Worm (Caenorhabditis elegans): ENCODE results near the gene Y73F4A.2.
A peak's percentile ranks its signal among the peaks of the same experiment; 100 is the strongest.

Y73F4A.2 gene

DNA sequence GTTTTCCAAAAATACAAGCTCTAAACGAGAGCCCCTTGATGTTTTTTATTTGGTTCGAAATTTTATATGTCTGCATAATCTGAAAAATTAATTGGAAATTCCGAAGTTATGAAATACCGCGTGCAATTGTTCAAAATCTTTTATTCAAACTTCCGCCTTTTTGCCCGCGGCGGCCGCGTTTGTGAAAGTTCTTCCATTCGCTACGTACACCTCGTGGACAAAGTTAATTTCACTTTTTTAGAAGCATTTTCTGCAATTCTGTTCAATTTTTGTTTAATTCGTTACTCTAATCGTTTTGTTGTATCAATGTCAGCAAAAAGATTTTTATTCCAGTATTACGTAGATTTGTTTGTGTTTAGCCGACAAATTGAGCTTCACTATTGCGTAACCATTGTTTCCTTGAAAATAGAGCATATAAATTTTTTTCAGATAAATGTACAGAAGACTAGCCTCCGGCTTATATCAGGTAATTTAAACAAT is 31.1 kb upstream of the Y73F4A.2 start, which contains the start of gene mppb-1:
TSS of gene mppb-1 (plus strand) at position 430 of the 480 bp plus-strand sequence.
- peak; percentile 23 for TF ChIP-seq F13C5.2 (tag; optimal IDR thresholded peaks at IDR 0.05)
- TF ChIP-seq ets-7 (tag; optimal IDR thresholded peaks at IDR 0.05) = peak; percentile 25
- peak; percentile 73 for TF ChIP-seq tbx-37 (GFP tag; conservative IDR thresholded peaks at IDR 0.05)
- TF ChIP-seq sea-1 (GFP tag; conservative IDR thresholded peaks at IDR 0.05) = no peak
- no peak for TF ChIP-seq tra-4 (tag; optimal IDR thresholded peaks at IDR 0.05)

DNA sequence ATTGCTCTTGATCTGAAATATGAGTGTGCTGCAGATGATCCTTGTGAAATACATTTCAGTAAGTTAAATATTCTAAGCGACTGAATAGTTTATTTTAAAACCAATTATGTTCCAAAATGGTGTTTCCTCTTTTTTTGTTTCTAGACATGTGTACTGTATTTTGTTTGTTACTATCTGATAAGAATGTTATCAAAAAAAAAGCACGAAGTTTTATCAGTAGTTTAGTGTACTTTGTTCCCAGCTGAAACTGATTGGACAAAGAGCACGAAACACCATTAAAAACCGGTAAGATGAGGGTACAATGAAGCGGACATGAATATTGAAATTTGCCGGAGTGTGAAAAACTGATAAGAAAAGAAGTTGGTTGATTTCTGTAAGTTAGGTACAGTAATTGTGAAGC is 27.0 kb upstream of the Y73F4A.2 start:
- TF ChIP-seq scrt-1 (GFP tag; IDR thresholded peaks at IDR 0.05) (no peak), hmbx-1 (tag; optimal IDR thresholded peaks at IDR 0.05) (no peak), hnd-1 (tag; optimal IDR thresholded peaks at IDR 0.05) (no peak), tbx-11 (GFP tag; IDR thresholded peaks at IDR 0.05) (no peak), ets-7 (tag; optimal IDR thresholded peaks at IDR 0.05) (no peak), ceh-13 (GFP tag; optimal IDR thresholded peaks at IDR 0.05) (no peak), ceh-36 (tag; optimal IDR thresholded peaks at IDR 0.05) (no peak), tbx-37 (GFP tag; conservative IDR thresholded peaks at IDR 0.05) (no peak), sea-1 (GFP tag; conservative IDR thresholded peaks at IDR 0.05) (no peak), tra-4 (tag; optimal IDR thresholded peaks at IDR 0.05) (no peak)

DNA sequence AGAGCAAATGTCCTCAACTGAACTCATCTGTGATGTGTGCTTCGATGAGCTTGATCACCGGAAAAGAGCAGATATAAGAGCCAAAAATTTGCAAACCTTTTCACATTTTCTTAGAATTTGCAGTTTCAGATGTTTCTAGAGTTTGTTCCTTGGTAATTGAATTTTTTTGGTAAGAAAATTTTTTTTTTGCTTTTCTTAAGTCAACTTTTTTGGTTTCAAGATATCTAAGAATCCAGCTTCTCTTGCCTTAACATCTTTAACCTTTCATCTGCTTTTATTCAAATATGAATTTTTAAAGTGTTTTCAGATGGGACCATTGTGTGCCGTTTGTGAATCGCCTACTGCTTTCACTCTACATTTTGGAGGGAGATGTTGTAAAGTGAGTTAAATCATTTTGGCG is 26.6 kb upstream of the Y73F4A.2 start, which contains the start of gene nhr-11:
TSS of gene nhr-11 (plus strand) at position 301 of the 400 bp plus-strand sequence.
- TF ChIP-seq ceh-36 (tag; optimal IDR thresholded peaks at IDR 0.05) = no peak
- TF ChIP-seq ama-1 (optimal IDR thresholded peaks at IDR 0.05) = no peak
- TF ChIP-seq F13C5.2 (tag; optimal IDR thresholded peaks at IDR 0.05) = no peak
- no peak for TF ChIP-seq aly-1 (tag; optimal IDR thresholded peaks at IDR 0.05)
- no peak for TF ChIP-seq hnd-1 (tag; optimal IDR thresholded peaks at IDR 0.05)
- no peak for TF ChIP-seq hmg-4 (GFP tag; optimal IDR thresholded peaks at IDR 0.05)
- TF ChIP-seq sea-1 (GFP tag; conservative IDR thresholded peaks at IDR 0.05) = no peak
- no peak for TF ChIP-seq hmbx-1 (tag; optimal IDR thresholded peaks at IDR 0.05)
- no peak for TF ChIP-seq flt-1 (GFP tag; IDR thresholded peaks at IDR 0.05)

DNA sequence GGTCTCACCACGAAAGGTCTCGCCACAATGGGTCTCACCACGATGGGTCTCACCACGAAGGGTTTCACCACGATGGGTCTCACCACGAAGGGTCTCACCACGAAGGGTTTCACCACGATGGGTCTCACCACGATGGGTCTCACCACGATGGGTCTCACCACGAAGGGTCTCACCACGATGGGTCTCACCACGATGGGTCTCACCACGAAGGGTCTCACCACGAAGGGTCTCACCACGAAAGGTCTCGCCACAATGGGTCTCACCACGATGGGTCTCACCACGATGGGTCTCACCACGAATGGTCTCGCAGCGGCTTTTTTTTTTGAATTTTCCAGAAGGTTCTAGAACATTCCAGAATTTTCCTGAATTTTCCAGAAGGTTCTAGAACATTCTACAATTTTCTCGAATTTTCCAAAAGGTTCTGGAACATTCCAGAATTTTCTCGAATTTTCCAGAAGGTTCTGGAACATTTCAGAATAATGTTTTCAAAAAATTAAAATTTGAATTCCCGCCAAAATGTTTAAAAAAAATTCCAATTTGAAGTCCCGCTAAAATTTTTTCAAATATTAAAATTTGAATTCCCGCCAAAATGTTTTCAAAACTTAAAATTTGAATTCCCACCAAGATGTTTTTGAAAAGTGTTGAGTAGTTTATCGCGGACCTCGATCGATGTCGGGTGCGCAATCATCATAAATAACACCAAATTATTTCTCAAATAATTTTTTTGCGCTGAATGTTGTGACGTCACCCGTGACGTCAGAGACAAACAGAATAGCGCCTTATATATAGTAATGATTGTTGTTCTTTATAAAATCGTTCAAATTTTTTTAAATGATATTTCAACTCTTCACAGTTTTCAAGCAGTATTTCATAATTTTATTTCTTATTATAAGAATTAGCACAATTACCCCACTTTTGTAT is 24.4 kb upstream of the Y73F4A.2 start:
- 0 out of 2 replicates have a peak, but pooled peaks have one; percentile 8 for TF ChIP-seq pes-1 (GFP tag; IDR thresholded peaks at IDR 0.05)

DNA sequence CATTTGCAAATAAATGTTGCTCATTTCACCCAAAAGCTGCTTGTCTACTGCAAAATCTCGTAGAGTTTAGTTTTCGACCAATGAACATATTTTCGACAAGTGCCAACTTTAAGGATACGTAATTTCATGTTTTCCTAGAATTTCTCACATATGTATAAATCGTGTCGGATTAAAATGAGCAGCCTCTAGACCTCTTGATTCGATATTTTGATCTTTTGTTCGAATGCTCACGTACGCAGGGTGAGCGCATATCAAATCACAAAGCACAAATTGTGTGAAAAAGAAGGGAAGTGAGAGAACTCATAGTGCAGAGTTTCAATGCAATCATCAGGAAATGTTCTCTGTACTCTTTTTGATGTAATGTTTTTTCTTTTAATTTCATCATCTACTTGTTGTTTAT is 20.4 kb upstream of the Y73F4A.2 start:
- TF ChIP-seq flt-1 (GFP tag; IDR thresholded peaks at IDR 0.05) = no peak
- no peak for TF ChIP-seq aly-1 (tag; optimal IDR thresholded peaks at IDR 0.05)
- TF ChIP-seq tbx-37 (GFP tag; conservative IDR thresholded peaks at IDR 0.05) = no peak

DNA sequence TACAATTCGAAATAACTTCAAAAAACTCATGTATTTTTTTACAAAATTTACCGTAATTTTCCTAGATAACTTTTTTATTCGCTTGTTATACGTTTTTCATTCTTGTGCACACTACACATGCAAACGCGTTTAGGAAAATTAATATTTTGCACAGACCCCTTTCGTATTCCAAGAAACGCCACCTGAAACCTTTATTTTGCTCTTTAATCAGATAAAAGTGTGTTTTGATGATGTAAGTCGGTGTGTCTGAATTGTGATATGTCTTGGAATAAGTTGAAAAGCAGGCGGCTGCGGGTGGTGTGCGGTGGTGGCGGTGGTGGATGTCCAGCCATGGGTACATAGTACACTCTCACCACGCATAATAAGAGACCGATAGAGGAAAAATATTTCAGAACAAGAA is 10.3 kb upstream of the Y73F4A.2 start:
- TF ChIP-seq hnd-1 (tag; optimal IDR thresholded peaks at IDR 0.05) (no peak), aly-1 (tag; optimal IDR thresholded peaks at IDR 0.05) (no peak), ama-1 (optimal IDR thresholded peaks at IDR 0.05) (no peak), hmg-4 (GFP tag; optimal IDR thresholded peaks at IDR 0.05) (no peak), B0310.2 (tag; optimal IDR thresholded peaks at IDR 0.05) (no peak), F13C5.2 (tag; optimal IDR thresholded peaks at IDR 0.05) (no peak), scrt-1 (GFP tag; IDR thresholded peaks at IDR 0.05) (no peak), ets-7 (tag; optimal IDR thresholded peaks at IDR 0.05) (no peak), pes-1 (GFP tag; IDR thresholded peaks at IDR 0.05) (no peak), sea-1 (GFP tag; conservative IDR thresholded peaks at IDR 0.05) (no peak)

DNA sequence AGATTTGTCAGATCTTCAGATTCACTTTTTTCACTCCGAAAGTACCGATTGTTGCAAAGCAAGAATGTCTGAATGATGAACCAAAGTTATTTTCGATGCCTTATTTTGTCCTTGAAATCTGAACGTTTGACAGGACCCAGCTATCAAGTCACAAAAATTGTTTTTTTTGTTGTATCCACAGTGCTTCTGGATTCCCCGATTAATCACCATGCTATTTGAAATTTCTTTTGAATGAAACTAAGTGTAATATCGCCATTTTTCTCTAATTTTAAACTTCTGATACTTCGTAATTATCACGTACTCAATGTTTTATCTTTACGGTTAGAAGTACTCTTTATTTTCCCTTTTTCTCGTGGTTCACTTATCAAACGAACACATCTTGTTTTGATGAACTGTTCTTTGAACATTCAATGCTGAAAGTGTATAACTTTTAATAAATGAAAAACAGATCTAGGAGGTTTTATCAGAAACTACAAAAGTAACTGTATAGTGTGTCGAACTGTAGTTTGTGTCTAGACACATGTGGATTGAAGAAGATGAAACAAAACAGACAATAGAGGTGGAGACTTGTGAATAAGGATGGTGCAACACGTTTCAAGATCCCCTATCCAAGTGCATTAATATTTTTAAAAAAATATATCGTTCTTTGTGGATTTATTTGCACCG is 8.5 kb upstream of the Y73F4A.2 start:
- TF ChIP-seq ets-7 (tag; optimal IDR thresholded peaks at IDR 0.05) (no peak), tra-4 (tag; optimal IDR thresholded peaks at IDR 0.05) (no peak), pes-1 (GFP tag; IDR thresholded peaks at IDR 0.05) (no peak), tbx-11 (GFP tag; IDR thresholded peaks at IDR 0.05) (no peak), tbx-37 (GFP tag; conservative IDR thresholded peaks at IDR 0.05) (no peak), hnd-1 (tag; optimal IDR thresholded peaks at IDR 0.05) (no peak), ama-1 (optimal IDR thresholded peaks at IDR 0.05) (no peak), hmg-4 (GFP tag; optimal IDR thresholded peaks at IDR 0.05) (no peak), F13C5.2 (tag; optimal IDR thresholded peaks at IDR 0.05) (no peak), ceh-13 (GFP tag; optimal IDR thresholded peaks at IDR 0.05) (no peak), ceh-36 (tag; optimal IDR thresholded peaks at IDR 0.05) (no peak)

DNA sequence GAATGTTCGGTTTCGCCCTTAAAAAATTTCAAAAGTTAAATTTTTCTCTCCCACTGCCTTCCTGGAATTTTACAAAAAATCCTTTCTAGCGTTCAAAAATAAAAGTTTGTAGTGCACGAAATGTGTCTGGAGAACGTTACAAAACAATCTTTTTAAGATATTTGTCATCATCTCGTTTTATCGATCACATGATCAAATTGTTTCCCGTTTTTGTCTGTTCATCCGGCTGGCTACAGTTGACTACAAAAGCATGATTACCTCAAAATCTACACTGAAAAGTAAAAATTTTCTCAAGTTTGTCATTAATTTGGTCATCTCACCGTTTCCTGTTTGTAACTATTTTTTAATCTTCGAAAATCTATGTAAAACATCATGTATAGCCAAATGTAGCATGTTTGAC is 7.9 kb upstream of the Y73F4A.2 start:
- TF ChIP-seq pes-1 (GFP tag; IDR thresholded peaks at IDR 0.05) (no peak), ceh-13 (GFP tag; optimal IDR thresholded peaks at IDR 0.05) (no peak), aly-1 (tag; optimal IDR thresholded peaks at IDR 0.05) (no peak), F13C5.2 (tag; optimal IDR thresholded peaks at IDR 0.05) (no peak)

Measured in whole organism, early embryonic.